Fruit fly (Drosophila melanogaster): ENCODE results near the gene CG3386.

Gene CG3386

DNA sequence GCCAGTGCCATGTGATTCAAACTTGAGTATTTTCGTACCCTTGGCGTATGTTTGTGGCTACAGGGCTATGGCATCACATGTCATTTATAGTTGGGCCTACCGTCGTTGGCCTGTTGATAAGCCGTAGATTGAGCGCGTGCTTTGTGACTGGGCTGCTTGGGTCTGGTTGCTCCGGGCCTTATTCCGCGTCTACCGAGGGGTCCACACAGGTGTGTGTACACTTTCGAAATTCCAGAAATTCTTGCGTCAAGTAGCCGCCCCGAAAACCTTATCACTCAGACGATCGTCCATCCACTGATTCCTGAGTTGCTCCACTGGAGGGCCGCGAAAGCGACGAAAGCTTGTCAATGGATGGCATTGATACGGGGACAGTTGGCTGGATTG is 44.2 kb downstream of the CG3386 start:
- no peak for TF ChIP-seq Ravus (GFP tag; IDR thresholded peaks at IDR 0.05)
- peak; percentile 8 for TF ChIP-seq dm (GFP tag; optimal IDR thresholded peaks at IDR 0.05)
- TF ChIP-seq ken (GFP tag; IDR thresholded peaks at IDR 0.05) = 0 out of 3 replicates have a peak, but pooled peaks have one; percentile 10
- no peak for TF ChIP-seq CG12744 (GFP tag; optimal IDR thresholded peaks at IDR 0.05)
- TF ChIP-seq CG14441 (GFP tag; IDR thresholded peaks at IDR 0.05) = 0 out of 2 replicates have a peak, but pooled peaks have one; percentile 6
- TF ChIP-seq CHES-1-like (GFP tag; optimal IDR thresholded peaks at IDR 0.05) = peak; percentile 5
- no peak for TF ChIP-seq tio (GFP tag; optimal IDR thresholded peaks at IDR 0.05)
- 0 out of 2 replicates have a peak, but pooled peaks have one; percentile 36 for TF ChIP-seq CG32772 (GFP tag; IDR thresholded peaks at IDR 0.05)
- no peak for TF ChIP-seq CG6272 (GFP tag; IDR thresholded peaks at IDR 0.05)
- no peak for TF ChIP-seq CG3995 (GFP tag; optimal IDR thresholded peaks at IDR 0.05)
- peak; percentile 17 for TF ChIP-seq CG15601 (tag; optimal IDR thresholded peaks at IDR 0.05)
- TF ChIP-seq CG10543 (GFP tag; optimal IDR thresholded peaks at IDR 0.05) = peak; percentile 86
- TF ChIP-seq fd3F (GFP tag; optimal IDR thresholded peaks at IDR 0.05) = no peak
- TF ChIP-seq sisA (GFP tag; IDR thresholded peaks at IDR 0.05) = no peak
- no peak for TF ChIP-seq Vsx1 (GFP tag; optimal IDR thresholded peaks at IDR 0.05)
- peak; percentile 94 for TF ChIP-seq sug (tag; optimal IDR thresholded peaks at IDR 0.05)
- no peak for TF ChIP-seq kah (GFP tag; optimal IDR thresholded peaks at IDR 0.05)
- no peak for TF ChIP-seq inv (GFP tag; IDR thresholded peaks at IDR 0.05; ENCODE audit: partially characterized antibody)
- TF ChIP-seq slbo (GFP tag; IDR thresholded peaks at IDR 0.05) = 0 out of 2 replicates have a peak, but pooled peaks have one; percentile 9
- 0 out of 2 replicates have a peak, but pooled peaks have one; percentile 20 for TF ChIP-seq Nf-YA (GFP tag; IDR thresholded peaks at IDR 0.05)
- TF ChIP-seq grn (GFP tag; optimal IDR thresholded peaks at IDR 0.05) = peak; percentile 94
- TF ChIP-seq CG8281 (tag; optimal IDR thresholded peaks at IDR 0.05) = peak; percentile 17
- TF ChIP-seq dysf (GFP tag; IDR thresholded peaks at IDR 0.05) = no peak
- TF ChIP-seq CG12769 (tag; optimal IDR thresholded peaks at IDR 0.05) = peak; percentile 93
- peak; percentile 13 for TF ChIP-seq lab (GFP tag; optimal IDR thresholded peaks at IDR 0.05)
- 0 out of 2 replicates have a peak, but pooled peaks have one; percentile 10 for TF ChIP-seq Rfx (GFP tag; IDR thresholded peaks at IDR 0.05)
- peak; percentile 7 for TF ChIP-seq Hey (tag; optimal IDR thresholded peaks at IDR 0.05)
- 0 out of 3 replicates have a peak, but pooled peaks have one; percentile 20 for TF ChIP-seq Dbx (GFP tag; IDR thresholded peaks at IDR 0.05)
- no peak for TF ChIP-seq NFAT (GFP tag; IDR thresholded peaks at IDR 0.05)
- no peak for TF ChIP-seq CG8290 (GFP tag; optimal IDR thresholded peaks at IDR 0.05)
- peak in 1 of 2 experiments; percentile 38 for TF ChIP-seq CG8290 (tag; optimal IDR thresholded peaks at IDR 0.05)
- peak; percentile 13 for TF ChIP-seq Meics (GFP tag; optimal IDR thresholded peaks at IDR 0.05)
- TF ChIP-seq CG9437 (GFP tag; optimal IDR thresholded peaks at IDR 0.05) = no peak
- no peak for TF ChIP-seq CG17802 (tag; optimal IDR thresholded peaks at IDR 0.05)
- TF ChIP-seq Poxn (GFP tag; IDR thresholded peaks at IDR 0.05) = no peak
- TF ChIP-seq CG17186 (GFP tag; optimal IDR thresholded peaks at IDR 0.05) = no peak
- TF ChIP-seq her (GFP tag; optimal IDR thresholded peaks at IDR 0.05) = no peak
- no peak for TF ChIP-seq Myb (GFP tag; optimal IDR thresholded peaks at IDR 0.05)
- TF ChIP-seq HHEX (GFP tag; optimal IDR thresholded peaks at IDR 0.05) = no peak
- peak; percentile 99 for TF ChIP-seq sd (tag; optimal IDR thresholded peaks at IDR 0.05)
- TF ChIP-seq amos (GFP tag; IDR thresholded peaks at IDR 0.05; ENCODE audit: partially characterized antibody) = no peak
- peak; percentile 78 for TF ChIP-seq Med (GFP tag)
- no peak for TF ChIP-seq CG8089 (GFP tag; optimal IDR thresholded peaks at IDR 0.05)
- no peak for TF ChIP-seq CG1647 (GFP tag; optimal IDR thresholded peaks at IDR 0.05)
- no peak for TF ChIP-seq Ets97D (GFP tag; optimal IDR thresholded peaks at IDR 0.05)
- no peak for TF ChIP-seq Fer3 (tag; optimal IDR thresholded peaks at IDR 0.05)
- TF ChIP-seq vfl (GFP tag; optimal IDR thresholded peaks at IDR 0.05) = no peak
- TF ChIP-seq Sry-δ (GFP tag; optimal IDR thresholded peaks at IDR 0.05) = no peak
- no peak for TF ChIP-seq CG3281 (GFP tag; optimal IDR thresholded peaks at IDR 0.05)
- peak; percentile 46; the same call in 1 of the 2 replicates for TF ChIP-seq sens-2 (GFP tag; IDR thresholded peaks at IDR 0.05)
- TF ChIP-seq Pdp1 (GFP tag; optimal IDR thresholded peaks at IDR 0.05) = peak in 1 of 2 experiments; percentile 26
